Worm (Caenorhabditis elegans): ENCODE data around the gene F59E12.8.
"Not testable (repeated sequence)": the region's sequence is repeated elsewhere in the genome, so short reads cannot be mapped to it uniquely, and the experiment has no call there.

Gene F59E12.8

DNA sequence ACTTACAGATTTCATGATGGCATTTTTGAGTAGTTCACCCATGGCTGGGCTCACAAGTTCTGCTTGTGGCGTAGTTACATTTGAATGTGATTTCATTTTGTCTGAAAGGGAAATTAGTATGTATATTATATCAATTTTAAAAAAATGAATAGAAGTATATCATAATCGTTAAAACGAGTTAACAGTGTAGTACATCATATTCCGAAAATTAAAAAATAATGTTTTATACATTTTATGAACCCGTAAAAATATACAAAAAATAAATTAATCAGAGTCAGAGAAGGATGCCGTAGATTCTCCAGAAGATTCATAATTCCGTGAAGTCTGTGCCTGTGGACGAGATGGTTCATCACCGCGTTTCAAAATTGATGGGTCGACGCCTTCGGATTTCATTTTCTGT, 10.2 kb upstream of the F59E12.8 start, which contains the start of gene F59E12.9:
TSS of gene F59E12.9 (minus strand) at position 101 of the 400 bp plus-strand sequence.
- TF ChIP-seq ceh-39 (tag; optimal IDR thresholded peaks at IDR 0.05) (no peak), nhr-12 (tag; optimal IDR thresholded peaks at IDR 0.05) (no peak), elt-1 (tag; optimal IDR thresholded peaks at IDR 0.05; ENCODE audit: borderline replicate concordance, insufficient read depth) (no peak), hlh-1 (tag; optimal IDR thresholded peaks at IDR 0.05) (no peak), zip-8 (tag; optimal IDR thresholded peaks at IDR 0.05) (no peak), mep-1 (tag; optimal IDR thresholded peaks at IDR 0.05) (no peak)

- no peak for TF ChIP-seq unc-39 (tag; optimal IDR thresholded peaks at IDR 0.05)
- no peak for TF ChIP-seq sptf-1 (tag; optimal IDR thresholded peaks at IDR 0.05)
- TF ChIP-seq zip-8 (tag; optimal IDR thresholded peaks at IDR 0.05), result no peak
- no peak for TF ChIP-seq lin-32 (GFP tag; optimal IDR thresholded peaks at IDR 0.05)
- TF ChIP-seq mab-5 (tag; optimal IDR thresholded peaks at IDR 0.05), result no peak
- TF ChIP-seq elt-1 (tag; optimal IDR thresholded peaks at IDR 0.05; ENCODE audit: borderline replicate concordance, insufficient read depth), result no peak
- no peak for TF ChIP-seq ztf-11 (tag; optimal IDR thresholded peaks at IDR 0.05)
- TF ChIP-seq unc-62 (GFP tag; optimal IDR thresholded peaks at IDR 0.05), result no peak
- no peak for TF ChIP-seq ces-1 (GFP tag; optimal IDR thresholded peaks at IDR 0.05)
Observed at ce11 chrII:5642110-5642509, 5.4 kb upstream of the F59E12.8 start.

DNA sequence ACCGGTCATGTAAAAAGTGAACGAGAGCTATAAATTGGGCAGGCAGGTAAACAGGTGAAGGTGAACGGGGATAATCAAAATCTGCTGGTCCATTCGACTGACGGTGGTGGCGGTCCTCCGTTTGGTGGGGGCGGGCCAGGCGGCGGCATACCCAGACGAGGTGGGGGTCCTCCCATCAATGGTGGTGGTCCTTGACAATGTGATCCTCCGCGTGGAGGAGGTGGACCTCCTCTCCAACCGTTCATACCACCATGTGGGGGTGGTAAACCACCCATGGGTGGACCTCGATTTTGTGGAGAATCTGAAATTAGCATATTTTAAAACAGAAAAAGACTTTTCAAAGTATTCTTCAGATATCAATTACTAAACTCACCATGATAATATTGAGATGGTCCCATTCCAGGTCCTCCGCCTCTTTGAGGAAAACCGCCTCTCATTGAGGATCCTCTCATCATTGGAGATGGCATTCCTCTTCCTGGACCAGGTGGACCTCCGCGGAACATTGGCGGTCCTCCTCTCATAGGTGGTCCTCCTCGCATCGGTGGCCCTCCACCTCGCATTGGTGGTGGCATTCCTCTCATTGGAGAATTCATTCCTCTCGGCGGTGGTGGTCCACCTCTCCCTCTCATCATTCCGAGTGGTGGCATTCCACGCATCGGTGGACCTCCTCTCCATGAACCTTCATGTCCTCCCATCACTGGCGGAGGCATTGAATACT, 3.8 kb upstream of the F59E12.8 start:
- TF ChIP-seq snpc-4 (tag; optimal IDR thresholded peaks at IDR 0.05), result no peak
- TF ChIP-seq zip-8 (tag; optimal IDR thresholded peaks at IDR 0.05), result no peak

ce11 chrII:5638059-5638458, 1.3 kb upstream of the F59E12.8 start, which contains the start of gene F59E12.3:
Gene F59E12.3 (plus strand): TSS chrII:5638359.
- TF ChIP-seq lin-13 (tag; optimal IDR thresholded peaks at IDR 0.05), result no peak
- no peak for TF ChIP-seq pha-4 (tag; optimal IDR thresholded peaks at IDR 0.05)
- no peak for TF ChIP-seq ces-1 (GFP tag; optimal IDR thresholded peaks at IDR 0.05)
- no peak for TF ChIP-seq snpc-4 (tag; optimal IDR thresholded peaks at IDR 0.05)
- TF ChIP-seq unc-120 (tag; optimal IDR thresholded peaks at IDR 0.05; ENCODE audit: poor library complexity, severe bottlenecking), result no peak
- TF ChIP-seq nhr-237 (tag; optimal IDR thresholded peaks at IDR 0.05), result no peak
- no peak for TF ChIP-seq hlh-1 (tag; optimal IDR thresholded peaks at IDR 0.05)
- no peak for TF ChIP-seq sem-2 (GFP tag; optimal IDR thresholded peaks at IDR 0.05)

ce11 chrII:5633453-5633852, 3.3 kb downstream of the F59E12.8 start:
- no peak for TF ChIP-seq tbx-8 (GFP tag; optimal IDR thresholded peaks at IDR 0.05)
- TF ChIP-seq ceh-83 (GFP tag; optimal IDR thresholded peaks at IDR 0.05), result no peak
- no peak for TF ChIP-seq nhr-28 (tag; optimal IDR thresholded peaks at IDR 0.05)
- no peak for TF ChIP-seq unc-39 (tag; optimal IDR thresholded peaks at IDR 0.05)
- no peak for TF ChIP-seq nhr-12 (tag; optimal IDR thresholded peaks at IDR 0.05)
- no peak for TF ChIP-seq elt-1 (tag; optimal IDR thresholded peaks at IDR 0.05; ENCODE audit: borderline replicate concordance, insufficient read depth)
- no peak for TF ChIP-seq snpc-4 (tag; optimal IDR thresholded peaks at IDR 0.05)
- TF ChIP-seq nhr-2 (tag; optimal IDR thresholded peaks at IDR 0.05), result no peak
- TF ChIP-seq unc-62 (GFP tag; optimal IDR thresholded peaks at IDR 0.05), result no peak
- no peak for TF ChIP-seq zip-8 (tag; optimal IDR thresholded peaks at IDR 0.05)
- TF ChIP-seq mls-2 (tag; optimal IDR thresholded peaks at IDR 0.05), result no peak
- TF ChIP-seq flh-1 (GFP tag; optimal IDR thresholded peaks at IDR 0.05), result no peak
- no peak for TF ChIP-seq ces-1 (GFP tag; optimal IDR thresholded peaks at IDR 0.05)
- no peak for TF ChIP-seq mep-1 (tag; optimal IDR thresholded peaks at IDR 0.05)

DNA sequence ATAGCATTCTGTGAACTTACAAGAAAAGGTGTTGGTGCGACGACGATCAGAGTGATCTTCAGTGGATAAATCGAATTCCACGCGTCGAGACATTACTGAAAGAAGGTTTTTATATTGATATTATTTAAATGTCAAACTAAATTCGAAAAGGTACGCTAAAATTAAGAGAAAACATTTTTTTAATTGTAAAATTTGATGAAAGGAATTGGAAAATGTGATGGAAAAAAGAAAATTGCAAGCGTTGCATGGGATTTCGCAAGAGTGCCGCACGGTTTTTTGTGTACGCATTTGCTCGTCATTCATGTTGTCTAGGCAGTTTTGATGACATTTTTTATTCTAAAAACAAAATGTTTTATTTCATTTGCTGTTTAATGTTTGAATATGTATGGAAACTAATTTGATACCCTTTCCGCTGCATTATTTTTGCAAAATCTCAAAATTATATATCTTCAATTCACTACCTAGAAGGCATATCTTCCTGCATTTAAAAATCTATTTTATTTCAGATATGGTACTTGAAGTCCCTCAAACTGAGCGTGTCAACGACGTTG, 5.8 kb downstream of the F59E12.8 start, which contains the start of the genes F59E12.6 and npl-4.1:
TSS of gene F59E12.6 (minus strand) at position 101 of the 551 bp plus-strand sequence.
TSS of gene npl-4.1 (plus strand) at position 501 of the 551 bp plus-strand sequence.
- not testable (repeated sequence) for TF ChIP-seq nhr-28 (tag; optimal IDR thresholded peaks at IDR 0.05); zip-8 (tag; optimal IDR thresholded peaks at IDR 0.05); elt-1 (tag; optimal IDR thresholded peaks at IDR 0.05; ENCODE audit: borderline replicate concordance, insufficient read depth)

Measured in whole organism, mixed stage, embryonic.